Fruit fly (Drosophila melanogaster): ENCODE results near the gene EMC2B.

EMC2B gene

DNA sequence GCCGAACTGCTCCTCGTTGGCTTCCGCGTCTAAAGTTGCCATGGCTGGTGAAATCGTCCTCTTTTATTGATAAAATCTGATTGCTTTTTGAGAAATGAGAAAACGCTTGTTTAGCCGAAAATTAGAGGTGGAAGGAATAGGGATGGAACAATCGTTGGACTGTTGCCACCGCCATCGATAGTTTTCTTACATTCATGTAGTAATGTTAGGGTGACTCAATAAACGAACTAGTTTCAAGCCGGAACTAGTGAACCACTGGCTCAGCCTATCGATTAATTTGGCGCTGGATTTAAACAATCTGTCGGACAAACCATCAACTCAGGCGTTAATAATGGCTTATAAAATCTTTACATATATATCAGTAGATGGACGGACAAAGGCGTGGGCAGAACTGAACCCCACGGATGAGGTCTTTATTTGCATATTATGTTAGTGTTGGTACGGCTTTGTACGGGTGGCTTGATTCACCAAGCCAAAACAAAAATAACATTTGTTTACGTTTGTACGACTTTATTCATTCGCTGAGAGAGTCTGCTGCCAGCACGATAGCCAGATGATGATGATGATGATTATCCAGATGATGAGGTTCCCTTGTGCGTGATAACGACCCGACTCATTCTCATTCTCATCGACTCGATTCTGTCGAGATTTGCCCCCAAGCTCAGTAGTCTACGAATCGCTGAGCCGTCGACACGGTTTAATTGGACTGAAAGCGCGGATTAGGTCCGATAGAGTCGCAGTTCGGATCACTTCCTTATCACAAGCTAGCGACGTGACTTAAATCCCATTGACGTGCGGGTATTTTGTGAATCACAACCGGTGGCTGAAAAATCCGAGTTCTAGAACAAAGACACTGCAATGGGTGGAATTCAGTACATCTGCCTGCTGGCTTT is 10.8 kb upstream of the EMC2B start, which contains the start of the genes Sf3a1 and Irc (continued):
- TF ChIP-seq al (GFP tag; IDR thresholded peaks at IDR 0.05) (no peak), CG17385 (GFP tag; optimal IDR thresholded peaks at IDR 0.05) (no peak), Taf1 (GFP tag; IDR thresholded peaks at IDR 0.05) (no peak), CG12219 (GFP tag; optimal IDR thresholded peaks at IDR 0.05) (no peak), Eip74EF (GFP tag; optimal IDR thresholded peaks at IDR 0.05) (peak in 1 of 2 experiments; percentile 29), CG15601 (tag; optimal IDR thresholded peaks at IDR 0.05) (peak; percentile 2), CG42726 (GFP tag; IDR thresholded peaks at IDR 0.05; ENCODE audit: partially characterized antibody) (peak; percentile 96), az2 (GFP tag; optimal IDR thresholded peaks at IDR 0.05) (no peak), CG4328 (GFP tag; optimal IDR thresholded peaks at IDR 0.05) (no peak), row (GFP tag; IDR thresholded peaks at IDR 0.05) (peak; percentile 87), ftz-f1 (GFP tag; optimal IDR thresholded peaks at IDR 0.05) (peak; percentile 2), zfh1 (GFP tag; IDR thresholded peaks at IDR 0.05) (no peak), dmrt11E (tag; optimal IDR thresholded peaks at IDR 0.05) (no peak), prd (optimal IDR thresholded peaks at IDR 0.05) (no peak), prd (GFP tag; IDR thresholded peaks at IDR 0.05) (0 out of 3 replicates have a peak, but pooled peaks have one; percentile 31), tna (GFP tag; IDR thresholded peaks at IDR 0.05; ENCODE audit: partially characterized antibody) (peak; percentile 94), CG7556 (GFP tag; optimal IDR thresholded peaks at IDR 0.05) (no peak), Drgx (GFP tag; IDR thresholded peaks at IDR 0.05) (peak; percentile 20; the same call in 1 of the 2 replicates), grn (GFP tag; optimal IDR thresholded peaks at IDR 0.05) (peak; percentile 10), repo (GFP tag; optimal IDR thresholded peaks at IDR 0.05) (peak; percentile 20), Antp (GFP tag; optimal IDR thresholded peaks at IDR 0.05) (peak; percentile 19), Kr (GFP tag; optimal IDR thresholded peaks at IDR 0.05) (no peak), Hand (GFP tag; optimal IDR thresholded peaks at IDR 0.05) (no peak), Dp (GFP tag; optimal IDR thresholded peaks at IDR 0.05) (peak; percentile 96), GATAe (GFP tag; conservative IDR thresholded peaks at IDR 0.05) (no peak), tx (GFP tag; optimal IDR thresholded peaks at IDR 0.05) (peak; percentile 18), stwl (tag; optimal IDR thresholded peaks at IDR 0.05) (peak; percentile 82), CG11398 (GFP tag; optimal IDR thresholded peaks at IDR 0.05) (peak; percentile 13), bab2 (GFP tag; optimal IDR thresholded peaks at IDR 0.05) (peak; percentile 13), CG1832 (GFP tag; optimal IDR thresholded peaks at IDR 0.05) (no peak), shn (GFP tag; optimal IDR thresholded peaks at IDR 0.05) (no peak), Side (GFP tag; optimal IDR thresholded peaks at IDR 0.05) (peak; percentile 26), CG30431 (GFP tag; optimal IDR thresholded peaks at IDR 0.05) (no peak), ind (GFP tag; optimal IDR thresholded peaks at IDR 0.05) (no peak), Hey (tag; optimal IDR thresholded peaks at IDR 0.05) (no peak), wek (GFP tag; optimal IDR thresholded peaks at IDR 0.05) (peak; percentile 98), Awh (GFP tag; IDR thresholded peaks at IDR 0.05) (no peak), Opbp (GFP tag; IDR thresholded peaks at IDR 0.05; ENCODE audit: partially characterized antibody) (peak; percentile 97), tll (GFP tag; optimal IDR thresholded peaks at IDR 0.05) (no peak), Pdp1 (GFP tag; optimal IDR thresholded peaks at IDR 0.05) (peak; percentile 25 to 54), NC2α (GFP tag; optimal IDR thresholded peaks at IDR 0.05) (no peak), CG8478 (optimal IDR thresholded peaks at IDR 0.05) (no peak), mld (GFP tag; IDR thresholded peaks at IDR 0.05; ENCODE audit: partially characterized antibody) (peak; percentile 91), CG30403 (GFP tag; optimal IDR thresholded peaks at IDR 0.05) (peak; percentile 47), NfI (GFP tag; optimal IDR thresholded peaks at IDR 0.05) (peak; percentile 23), HLH54F (GFP tag; optimal IDR thresholded peaks at IDR 0.05) (peak; percentile 13), Sry-δ (GFP tag; optimal IDR thresholded peaks at IDR 0.05) (peak; percentile 100), CoRest (tag; optimal IDR thresholded peaks at IDR 0.05) (peak; percentile 31), CG10366 (GFP tag; IDR thresholded peaks at IDR 0.05) (no peak)
